Fruit fly (Drosophila melanogaster): ENCODE data around the gene CG12170.

CG12170 gene

DNA sequence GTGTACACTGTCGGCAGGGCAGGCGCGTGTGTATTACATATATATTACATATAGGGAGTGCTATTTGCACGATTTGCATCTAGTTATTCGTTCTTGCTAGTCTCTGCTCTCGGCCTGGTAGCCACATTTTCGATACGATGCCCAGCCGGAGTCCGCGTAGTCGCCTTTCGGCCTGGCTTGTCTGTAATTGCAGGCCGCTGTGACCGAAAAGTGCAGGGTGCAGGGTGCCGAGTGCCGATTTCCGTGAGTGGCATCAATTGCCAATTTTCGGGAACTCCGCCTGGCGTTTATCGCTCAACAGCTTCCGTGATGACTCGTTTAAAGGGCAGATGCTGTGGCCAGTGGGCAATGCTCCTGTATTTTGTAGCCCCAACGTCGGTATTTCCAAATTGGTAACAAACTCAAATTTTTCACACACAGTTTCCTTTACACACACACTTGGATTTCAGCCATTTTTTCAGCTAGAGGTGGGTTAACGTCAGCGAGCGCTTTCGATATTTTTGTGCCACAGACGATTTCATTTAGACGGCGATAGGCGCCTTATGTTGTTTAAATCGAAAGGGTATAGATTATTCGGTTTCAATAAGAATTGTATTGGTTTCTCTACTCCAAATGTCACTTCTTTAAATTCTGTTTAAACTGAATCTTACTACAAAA is 49.0 kb upstream of the CG12170 start, which contains the start of gene CG2926 (continued):
- peak; percentile 87 for TF ChIP-seq MBD-R2 (GFP tag; IDR thresholded peaks at IDR 0.05)
- no peak for TF ChIP-seq so (GFP tag; IDR thresholded peaks at IDR 0.05)
- TF ChIP-seq CG12155 (GFP tag; optimal IDR thresholded peaks at IDR 0.05) = peak; percentile 66
- TF ChIP-seq Bdp1 (GFP tag; optimal IDR thresholded peaks at IDR 0.05) = no peak
- peak in 1 of 2 experiments; percentile 33 for TF ChIP-seq crp (GFP tag; optimal IDR thresholded peaks at IDR 0.05)
- peak; percentile 68 for TF ChIP-seq CG14710 (tag; optimal IDR thresholded peaks at IDR 0.05)
- TF ChIP-seq wek (GFP tag; optimal IDR thresholded peaks at IDR 0.05) = no peak
- TF ChIP-seq zen (tag; optimal IDR thresholded peaks at IDR 0.05) = no peak
- peak; percentile 44 for TF ChIP-seq zfh2 (GFP tag; optimal IDR thresholded peaks at IDR 0.05)
- peak; percentile 51 for TF ChIP-seq dm (GFP tag; optimal IDR thresholded peaks at IDR 0.05)
- TF ChIP-seq CG34224 (GFP tag; IDR thresholded peaks at IDR 0.05; ENCODE audit: partially characterized antibody) = peak; percentile 80
- no peak for TF ChIP-seq CG4360 (GFP tag; IDR thresholded peaks at IDR 0.05)
- TF ChIP-seq CG7271 (tag; optimal IDR thresholded peaks at IDR 0.05) = no peak
- TF ChIP-seq CG11093 (GFP tag; IDR thresholded peaks at IDR 0.05) = no peak
- no peak for TF ChIP-seq CG16815 (GFP tag; optimal IDR thresholded peaks at IDR 0.05)
- TF ChIP-seq CG15696 (tag; optimal IDR thresholded peaks at IDR 0.05) = no peak
- no peak for TF ChIP-seq CG6683 (GFP tag; optimal IDR thresholded peaks at IDR 0.05)
- TF ChIP-seq salm (tag; optimal IDR thresholded peaks at IDR 0.05) = no peak
- TF ChIP-seq pb (GFP tag; optimal IDR thresholded peaks at IDR 0.05) = no peak
- TF ChIP-seq CG17361 (GFP tag; IDR thresholded peaks at IDR 0.05) = no peak
- TF ChIP-seq bowl (GFP tag; IDR thresholded peaks at IDR 0.05) = no peak
- no peak for TF ChIP-seq CG31365 (tag; optimal IDR thresholded peaks at IDR 0.05)
- TF ChIP-seq fd64A (GFP tag; optimal IDR thresholded peaks at IDR 0.05) = no peak
- peak; percentile 31 for TF ChIP-seq CG3163 (GFP tag; optimal IDR thresholded peaks at IDR 0.05)
- no peak for TF ChIP-seq zfh1 (GFP tag; IDR thresholded peaks at IDR 0.05)
- peak; percentile 86 for TF ChIP-seq YL-1 (GFP tag; optimal IDR thresholded peaks at IDR 0.05)
- TF ChIP-seq tna (GFP tag; IDR thresholded peaks at IDR 0.05; ENCODE audit: partially characterized antibody) = peak; percentile 89
- TF ChIP-seq kah (GFP tag; optimal IDR thresholded peaks at IDR 0.05) = no peak
- no peak for TF ChIP-seq cas (GFP tag; IDR thresholded peaks at IDR 0.05)
- TF ChIP-seq Vsx1 (GFP tag; optimal IDR thresholded peaks at IDR 0.05) = no peak
- peak; percentile 31 for TF ChIP-seq CG9797 (GFP tag; optimal IDR thresholded peaks at IDR 0.05)
- TF ChIP-seq CG7987 (GFP tag; optimal IDR thresholded peaks at IDR 0.05) = no peak
- TF ChIP-seq Lpt (GFP tag; optimal IDR thresholded peaks at IDR 0.05) = no peak
- peak; percentile 19 for TF ChIP-seq Atf-2 (GFP tag; optimal IDR thresholded peaks at IDR 0.05)
- no peak for TF ChIP-seq stwl (tag; optimal IDR thresholded peaks at IDR 0.05)
- TF ChIP-seq ci (GFP tag; IDR thresholded peaks at IDR 0.05) = 0 out of 3 replicates have a peak, but pooled peaks have one; percentile 6
- peak; percentile 37 for TF ChIP-seq nmo (GFP tag; optimal IDR thresholded peaks at IDR 0.05)
- no peak for TF ChIP-seq Mes4 (GFP tag; optimal IDR thresholded peaks at IDR 0.05)
- no peak for TF ChIP-seq pan (optimal IDR thresholded peaks at IDR 0.05)
- peak in 1 of 2 experiments; percentile 16 for TF ChIP-seq pan (GFP tag; optimal IDR thresholded peaks at IDR 0.05 in 1 of 2, IDR thresholded peaks at IDR 0.05 in 1 of 2)
- TF ChIP-seq Dbx (GFP tag; IDR thresholded peaks at IDR 0.05) = peak; percentile 62
- no peak for TF ChIP-seq Sox102F (GFP tag; optimal IDR thresholded peaks at IDR 0.05)
- TF ChIP-seq az2 (GFP tag; optimal IDR thresholded peaks at IDR 0.05) = no peak
- no peak for TF ChIP-seq H2.0 (GFP tag; IDR thresholded peaks at IDR 0.05)
- TF ChIP-seq CG10654 (GFP tag; optimal IDR thresholded peaks at IDR 0.05) = peak; percentile 27
- peak; percentile 87; the same call in 3 of the 4 replicates for TF ChIP-seq chinmo (GFP tag; IDR thresholded peaks at IDR 0.05; ENCODE audit: partially characterized antibody)
- TF ChIP-seq CG11504 (tag; optimal IDR thresholded peaks at IDR 0.05) = no peak
- TF ChIP-seq fd102C (GFP tag; optimal IDR thresholded peaks at IDR 0.05) = no peak
- no peak for TF ChIP-seq grau (tag; optimal IDR thresholded peaks at IDR 0.05)
- TF ChIP-seq GATAe (GFP tag; conservative IDR thresholded peaks at IDR 0.05) = no peak
